Worm (Caenorhabditis elegans): Measurements from ENCODE around the gene ZK622.5.

The ZK622.5 gene

DNA sequence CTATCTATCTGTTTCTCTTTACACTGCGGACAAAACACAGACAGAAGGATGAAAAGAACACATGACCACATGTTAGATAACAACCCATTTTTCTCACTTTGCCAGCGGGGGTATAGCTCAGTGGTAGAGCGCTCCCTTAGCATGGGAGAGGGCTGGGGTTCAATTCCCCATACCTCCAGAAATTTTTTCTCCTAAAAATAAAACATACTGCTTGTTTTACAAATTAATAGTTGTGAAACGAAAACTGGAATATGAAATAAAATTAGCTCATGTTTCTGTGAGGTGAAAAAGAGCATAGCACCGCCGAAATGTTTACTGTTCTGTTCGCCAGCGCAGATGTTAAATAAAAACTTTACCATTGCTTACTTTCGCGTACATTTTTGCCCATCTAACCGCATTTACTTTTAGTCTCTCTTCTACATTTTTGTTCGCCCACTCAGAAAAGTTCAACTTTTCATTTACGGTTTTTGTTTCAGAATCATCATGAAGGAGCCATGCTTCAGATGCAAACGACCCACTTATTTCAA lies 3.0 kb downstream of the ZK622.5 start, which contains the start of gene ZK622.4 (continued):
- TF ChIP-seq cebp-1 (GFP tag; IDR thresholded peaks at IDR 0.05) (no peak), cebp-1 (tag; optimal IDR thresholded peaks at IDR 0.05) (peak; percentile 70), ztf-3 (GFP tag; optimal IDR thresholded peaks at IDR 0.05) (no peak), lin-40 (tag; optimal IDR thresholded peaks at IDR 0.05) (peak; percentile 53), hmg-20 (GFP tag; IDR thresholded peaks at IDR 0.05) (0 out of 2 replicates have a peak, but pooled peaks have one; percentile 42), attf-5 (GFP tag; optimal IDR thresholded peaks at IDR 0.05) (peak; percentile 59), snpc-4 (GFP tag; optimal IDR thresholded peaks at IDR 0.05) (peak; percentile 55), snpc-4 (tag; optimal IDR thresholded peaks at IDR 0.05) (peak; percentile 26 to 65 (median 48)), nfya-2 (GFP tag; IDR thresholded peaks at IDR 0.05) (no peak), let-526 (GFP tag; IDR thresholded peaks at IDR 0.05) (no peak), D2030.7 (GFP tag; IDR thresholded peaks at IDR 0.05) (peak; percentile 69), B0019.2 (GFP tag; conservative IDR thresholded peaks at IDR 0.05) (no peak), Y67H2A.10 (GFP tag; conservative IDR thresholded peaks at IDR 0.05) (no peak), hlh-12 (tag; optimal IDR thresholded peaks at IDR 0.05) (no peak), Y53G8AR.9 (GFP tag; conservative IDR thresholded peaks at IDR 0.05) (no peak), pha-4 (tag; optimal IDR thresholded peaks at IDR 0.05) (no peak), ceh-27 (GFP tag; optimal IDR thresholded peaks at IDR 0.05) (peak; percentile 17), ztf-6 (GFP tag; IDR thresholded peaks at IDR 0.05) (no peak), zfh-2 (GFP tag; conservative IDR thresholded peaks at IDR 0.05) (no peak), hlh-26 (GFP tag; conservative IDR thresholded peaks at IDR 0.05) (no peak), hmg-1.2 (GFP tag; IDR thresholded peaks at IDR 0.05) (peak; percentile 79), F57A8.1 (GFP tag; optimal IDR thresholded peaks at IDR 0.05) (peak; percentile 60), nhr-90 (tag; optimal IDR thresholded peaks at IDR 0.05) (peak; percentile 81), lin-54 (GFP tag; optimal IDR thresholded peaks at IDR 0.05) (peak; percentile 50), let-607 (tag; optimal IDR thresholded peaks at IDR 0.05) (peak; percentile 29 to 32), bed-1 (GFP tag; IDR thresholded peaks at IDR 0.05) (no peak), dox-1 (GFP tag; IDR thresholded peaks at IDR 0.05) (peak; percentile 74; the same call in 1 of the 2 replicates), gei-17 (GFP tag; optimal IDR thresholded peaks at IDR 0.05) (no peak), lsy-27 (tag; optimal IDR thresholded peaks at IDR 0.05; ENCODE audit: borderline replicate concordance, insufficient read depth) (no peak), T26A5.8 (tag; optimal IDR thresholded peaks at IDR 0.05) (no peak), repo-1 (tag; optimal IDR thresholded peaks at IDR 0.05) (peak; percentile 41), xnd-1 (tag; optimal IDR thresholded peaks at IDR 0.05) (no peak), ekl-4 (GFP tag; IDR thresholded peaks at IDR 0.05) (peak; percentile 72; the same call in 1 of the 2 replicates), lag-1 (GFP tag; IDR thresholded peaks at IDR 0.05) (no peak), snpc-3.4 (tag; optimal IDR thresholded peaks at IDR 0.05) (peak; percentile 86), F33H1.4 (GFP tag; IDR thresholded peaks at IDR 0.05) (peak; percentile 30; the same call in 1 of the 2 replicates), mes-4 (tag; optimal IDR thresholded peaks at IDR 0.05) (peak; percentile 21), nhr-80 (tag; optimal IDR thresholded peaks at IDR 0.05) (peak; percentile 22), B0336.3 (GFP tag; IDR thresholded peaks at IDR 0.05) (no peak), F52B5.7 (tag; optimal IDR thresholded peaks at IDR 0.05) (peak; percentile 58), F49E8.2 (tag; optimal IDR thresholded peaks at IDR 0.05; ENCODE audit: insufficient read depth) (peak; percentile 84), lin-35 (GFP tag; optimal IDR thresholded peaks at IDR 0.05) (peak in 1 of 3 experiments; percentile 49), atf-7 (tag; optimal IDR thresholded peaks at IDR 0.05) (peak; percentile 13), ztf-26 (tag; optimal IDR thresholded peaks at IDR 0.05) (peak; percentile 0), ztf-25 (GFP tag; IDR thresholded peaks at IDR 0.05) (no peak), somi-1 (GFP tag; optimal IDR thresholded peaks at IDR 0.05) (peak; percentile 48), madf-3 (GFP tag; IDR thresholded peaks at IDR 0.05) (no peak), bed-2 (GFP tag; IDR thresholded peaks at IDR 0.05) (no peak)

Measured in whole organism, young adult.